Worm (Caenorhabditis elegans) whole organism, early embryonic: ENCODE data around the gene T11B7.5.

Experiments used
- F13C5.2 ChIP-seq: sonication (generic microtip); optimal IDR thresholded peaks from 2 replicates; lab custom pipeline; 2017; ENCODE audit warnings: mild to moderate bottlenecking, missing genetic modification characterization, inconsistent platforms, missing compliant biosample characterization
- ama-1 ChIP-seq: fragments of 150-350 bp; optimal IDR thresholded peaks from 2 replicates; lab custom pipeline; 2014
- ceh-36 ChIP-seq: sonication (generic microtip); optimal IDR thresholded peaks from 2 replicates; lab custom pipeline; 2016; ENCODE audit warnings: missing genetic modification characterization, inconsistent platforms, missing compliant biosample characterization
- ets-7 ChIP-seq: sonication (generic microtip); optimal IDR thresholded peaks from 2 replicates; lab custom pipeline; 2016; ENCODE audit warnings: missing genotype, missing genetic modification characterization, missing compliant biosample characterization
- flt-1 ChIP-seq: fragments of 200-800 bp; sonication (Bioruptor generic); IDR thresholded peaks from 2 replicates; pipeline ENCODE4 v1.3.6; 2022; ENCODE audit warnings: missing genetic modification characterization, missing compliant biosample characterization
- hmbx-1 ChIP-seq: sonication (generic microtip); optimal IDR thresholded peaks from 2 replicates; lab custom pipeline; 2016; ENCODE audit warnings: mild to moderate bottlenecking, missing genetic modification characterization, missing compliant biosample characterization
- hmg-4 ChIP-seq: fragments of 200-800 bp; sonication (Bioruptor generic); optimal IDR thresholded peaks from 2 replicates; lab custom pipeline; 2018; ENCODE audit warnings: mild to moderate bottlenecking, missing genetic modification characterization, missing compliant biosample characterization
- hnd-1 ChIP-seq: sonication (generic microtip); optimal IDR thresholded peaks from 2 replicates; lab custom pipeline; 2016; ENCODE audit warnings: missing genetic modification characterization, missing compliant biosample characterization
- pes-1 ChIP-seq: fragments of 200-800 bp; sonication (Bioruptor generic); IDR thresholded peaks from 2 replicates; pipeline ENCODE4 v1.3.6; 2022; ENCODE audit warnings: missing genetic modification reagents, missing genetic modification characterization, missing compliant biosample characterization
- scrt-1 ChIP-seq: fragments of 200-800 bp; sonication (Bioruptor generic); IDR thresholded peaks from 2 replicates; pipeline ENCODE4 v1.3.6; 2022; ENCODE audit warnings: missing genetic modification characterization, missing compliant biosample characterization
- sea-1 ChIP-seq: fragments of 200-800 bp; sonication (Bioruptor generic); conservative IDR thresholded peaks from 2 replicates; pipeline ENCODE4 v1.3.6; 2022; ENCODE audit warnings: missing genetic modification characterization, missing compliant biosample characterization
- tbx-11 ChIP-seq: fragments of 200-800 bp; sonication (Bioruptor generic); IDR thresholded peaks from 2 replicates; pipeline ENCODE4 v1.3.6; 2022; ENCODE audit warnings: missing genetic modification characterization, missing compliant biosample characterization
- tbx-37 ChIP-seq: fragments of 200-800 bp; sonication (Bioruptor generic); conservative IDR thresholded peaks from 2 replicates; pipeline ENCODE4 v1.3.6; 2022; ENCODE audit warnings: missing genetic modification reagents, missing genetic modification characterization, missing compliant biosample characterization
- tra-4 ChIP-seq: sonication (generic microtip); optimal IDR thresholded peaks from 2 replicates; lab custom pipeline; 2017; ENCODE audit warnings: missing genetic modification characterization, missing compliant biosample characterization

T11B7.5 gene

DNA sequence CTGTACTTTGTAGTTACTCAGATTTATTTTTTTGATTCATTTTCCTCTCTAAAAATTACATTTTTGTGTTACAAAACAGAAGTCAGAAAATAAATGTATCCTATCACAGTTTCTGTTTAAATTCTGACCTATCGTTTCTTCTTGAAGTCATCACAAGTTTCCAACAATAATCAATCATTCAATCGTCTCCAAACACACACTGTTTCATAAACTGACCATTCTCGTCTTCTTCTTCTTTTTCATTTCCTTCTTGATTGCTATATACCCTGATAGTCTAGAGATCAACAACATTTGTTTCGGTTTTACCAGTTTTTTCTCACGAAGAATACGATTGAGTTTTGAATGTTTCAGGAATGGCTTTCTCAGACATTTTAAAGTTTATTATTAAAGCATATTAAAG lies 40.7 kb downstream of the T11B7.5 start:
- TF ChIP-seq tbx-37 (no peak), tbx-11 (GFP tag; lab: Robert Waterston, UW) (no peak), sea-1 (no peak), hnd-1 (tag; lab: Kevin White, UChicago) (no peak), ceh-36 (tag; lab: Kevin White, UChicago) (no peak), flt-1 (GFP tag; lab: Robert Waterston, UW) (no peak), F13C5.2 (no peak), scrt-1 (GFP tag; lab: Robert Waterston, UW) (no peak), pes-1 (no peak), ama-1 (lab: Kevin White, UChicago) (no peak), hmg-4 (GFP tag; lab: Kevin White, UChicago) (no peak)

DNA sequence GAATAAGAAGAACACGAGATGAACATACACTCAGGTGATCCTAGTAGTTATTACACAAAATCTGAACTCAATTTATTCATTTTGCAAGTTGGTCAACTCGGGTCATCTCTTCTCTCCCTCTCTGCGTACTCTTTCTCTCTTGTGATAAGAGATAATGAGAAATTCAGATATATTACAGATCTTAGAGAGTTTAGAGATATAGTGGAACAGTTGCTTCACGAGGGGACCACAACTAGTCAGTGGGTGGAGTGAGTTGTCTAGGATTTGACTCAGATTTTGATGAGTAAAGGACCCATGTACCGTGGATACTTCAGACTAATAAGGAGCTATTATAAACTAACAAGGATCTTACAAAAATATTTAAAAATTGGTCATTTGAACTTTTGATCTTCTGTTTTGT lies 42.2 kb downstream of the T11B7.5 start, which contains the start of gene exc-5:
TSS of gene exc-5 (minus strand) at position 57 of the 400 bp plus-strand sequence.
- TF ChIP-seq hmg-4 (GFP tag; lab: Kevin White, UChicago) (no peak), tbx-37 (no peak), hnd-1 (tag; lab: Kevin White, UChicago) (no peak), tbx-11 (GFP tag; lab: Robert Waterston, UW) (no peak), tra-4 (no peak), hmbx-1 (no peak), F13C5.2 (no peak)

DNA sequence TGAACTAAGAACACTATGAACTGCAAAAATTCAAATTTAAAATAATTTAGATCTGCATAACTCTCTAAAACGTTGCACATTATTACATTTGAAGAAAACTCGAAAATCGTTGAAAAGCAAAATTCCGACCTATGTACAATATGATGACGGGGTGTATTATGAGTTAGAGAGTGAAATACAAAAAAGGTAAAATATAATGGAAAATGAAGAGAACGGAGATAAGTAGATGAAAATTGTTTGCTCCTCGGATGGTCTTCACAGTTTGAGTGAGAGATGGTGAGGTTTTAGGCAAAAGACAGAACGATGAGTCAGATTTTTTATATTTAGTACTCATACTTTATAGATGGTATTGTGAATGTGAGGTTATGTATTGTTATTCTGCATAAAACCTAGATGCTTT lies 48.5 kb downstream of the T11B7.5 start:
- TF ChIP-seq ets-7 (tag; lab: Kevin White, UChicago) (no peak), tbx-11 (GFP tag; lab: Robert Waterston, UW) (no peak), scrt-1 (GFP tag; lab: Robert Waterston, UW) (no peak), F13C5.2 (no peak), hnd-1 (tag; lab: Kevin White, UChicago) (no peak), hmbx-1 (no peak), tbx-37 (no peak), sea-1 (no peak), ceh-36 (tag; lab: Kevin White, UChicago) (no peak), hmg-4 (GFP tag; lab: Kevin White, UChicago) (no peak), pes-1 (no peak)
